Worm (Caenorhabditis elegans): ENCODE measurements around the gene F41H8.2.
"Not testable (repeated sequence)": the region's sequence is repeated elsewhere in the genome, so short reads cannot be mapped to it uniquely, and the experiment has no call there.

DNA sequence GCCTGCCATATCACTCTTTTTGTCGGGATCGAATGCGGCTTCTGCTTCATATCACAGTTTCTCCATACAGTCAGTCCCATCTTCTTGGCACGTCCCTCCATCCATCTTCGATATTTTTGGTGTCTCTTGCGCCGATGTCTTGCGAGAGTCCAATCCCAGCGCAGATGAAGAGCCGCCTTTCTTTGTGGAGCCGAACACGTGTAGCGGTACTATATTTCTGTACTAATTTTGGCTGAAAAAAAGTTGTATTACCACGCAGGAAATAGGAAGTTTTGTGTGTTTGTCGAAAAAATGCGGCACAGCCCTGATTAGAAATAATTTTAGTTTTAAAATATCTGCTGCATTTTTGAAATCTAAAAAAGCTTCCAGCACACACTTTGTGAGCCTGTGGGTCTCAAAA, 16.9 kb downstream of the F41H8.2 start, which contains the start of gene K09C6.8:
- TF ChIP-seq nhr-237 (tag; optimal IDR thresholded peaks at IDR 0.05); unc-62 (GFP tag; optimal IDR thresholded peaks at IDR 0.05); nhr-12 (tag; optimal IDR thresholded peaks at IDR 0.05): not testable (repeated sequence)

Measured in whole organism, mixed stage, embryonic.